Worm (Caenorhabditis elegans): ENCODE data around the gene sec-15.

sec-15 gene

ce11 chrX:8799925-8800324, 35.6 kb downstream of the sec-15 start:
- TF ChIP-seq lin-14 (GFP tag; optimal IDR thresholded peaks at IDR 0.05) (peak; percentile 51), ces-1 (GFP tag; optimal IDR thresholded peaks at IDR 0.05) (no peak), tbx-2 (tag; optimal IDR thresholded peaks at IDR 0.05) (peak; percentile 13), nhr-77 (tag; optimal IDR thresholded peaks at IDR 0.05) (no peak), fkh-8 (tag; optimal IDR thresholded peaks at IDR 0.05) (peak; percentile 62)

ce11 chrX:8797653-8798052, 37.9 kb downstream of the sec-15 start:
- TF ChIP-seq fkh-10 (GFP tag; optimal IDR thresholded peaks at IDR 0.05), result no peak
- no peak for TF ChIP-seq rnt-1 (tag; optimal IDR thresholded peaks at IDR 0.05)
- TF ChIP-seq nhr-20 (tag; optimal IDR thresholded peaks at IDR 0.05), result no peak
- TF ChIP-seq ztf-4 (tag; optimal IDR thresholded peaks at IDR 0.05), result no peak
- no peak for TF ChIP-seq sup-37 (GFP tag; optimal IDR thresholded peaks at IDR 0.05)
- no peak for TF ChIP-seq nhr-90 (tag; optimal IDR thresholded peaks at IDR 0.05; ENCODE audit: poor library complexity)
- TF ChIP-seq isw-1 (GFP tag; IDR thresholded peaks at IDR 0.05), result no peak
- no peak for TF ChIP-seq mef-2 (tag; optimal IDR thresholded peaks at IDR 0.05)
- no peak for TF ChIP-seq fos-1 (tag; optimal IDR thresholded peaks at IDR 0.05)
- no peak for TF ChIP-seq mdl-1 (tag; optimal IDR thresholded peaks at IDR 0.05)
- TF ChIP-seq egl-13 (tag; optimal IDR thresholded peaks at IDR 0.05), result no peak
- no peak for TF ChIP-seq mep-1 (tag; optimal IDR thresholded peaks at IDR 0.05)
- TF ChIP-seq grh-1 (GFP tag; IDR thresholded peaks at IDR 0.05), result no peak
- no peak for TF ChIP-seq unc-30 (tag; optimal IDR thresholded peaks at IDR 0.05)

- no peak for TF ChIP-seq irx-1 (tag; optimal IDR thresholded peaks at IDR 0.05)
- no peak for TF ChIP-seq aly-2 (tag; optimal IDR thresholded peaks at IDR 0.05)
- peak; percentile 57 for TF ChIP-seq nhr-47 (tag; optimal IDR thresholded peaks at IDR 0.05)
- TF ChIP-seq hlh-17 (GFP tag; optimal IDR thresholded peaks at IDR 0.05; ENCODE audit: borderline replicate concordance), result no peak
- peak in 1 of 2 experiments; percentile 3 for TF ChIP-seq lsy-2 (tag; optimal IDR thresholded peaks at IDR 0.05)
- peak in 1 of 2 experiments; percentile 55 for TF ChIP-seq lin-35 (GFP tag; optimal IDR thresholded peaks at IDR 0.05)
- TF ChIP-seq lin-14 (GFP tag; optimal IDR thresholded peaks at IDR 0.05), result peak; percentile 49
- TF ChIP-seq egl-27 (tag; optimal IDR thresholded peaks at IDR 0.05), result no peak
- no peak for TF ChIP-seq nhr-76 (tag; optimal IDR thresholded peaks at IDR 0.05)
- no peak for TF ChIP-seq efl-1 (optimal IDR thresholded peaks at IDR 0.05)
- peak in 1 of 2 experiments; percentile 80 for TF ChIP-seq efl-1 (GFP tag; optimal IDR thresholded peaks at IDR 0.05 in 1 of 2)
- TF ChIP-seq unc-86 (tag; optimal IDR thresholded peaks at IDR 0.05), result no peak
- TF ChIP-seq snu-23 (GFP tag; optimal IDR thresholded peaks at IDR 0.05), result peak; percentile 43
- peak; percentile 5 for TF ChIP-seq xbp-1 (tag; optimal IDR thresholded peaks at IDR 0.05)
- TF ChIP-seq skn-1 (tag; optimal IDR thresholded peaks at IDR 0.05), result peak; percentile 0
- no peak for TF ChIP-seq pqm-1 (tag; optimal IDR thresholded peaks at IDR 0.05)
- no peak for TF ChIP-seq lin-13 (GFP tag; optimal IDR thresholded peaks at IDR 0.05)
- no peak for TF ChIP-seq hpl-2 (GFP tag; optimal IDR thresholded peaks at IDR 0.05)
- TF ChIP-seq efl-3 (GFP tag; optimal IDR thresholded peaks at IDR 0.05), result no peak
- TF ChIP-seq nhr-11 (tag; optimal IDR thresholded peaks at IDR 0.05), result no peak
- TF ChIP-seq ets-5 (GFP tag; IDR thresholded peaks at IDR 0.05), result no peak
- peak; percentile 16; the same call in 1 of the 2 replicates for TF ChIP-seq grh-1 (GFP tag; IDR thresholded peaks at IDR 0.05)
- peak; percentile 38 for TF ChIP-seq nhr-19 (GFP tag; conservative IDR thresholded peaks at IDR 0.05)
- TF ChIP-seq nhr-20 (tag; optimal IDR thresholded peaks at IDR 0.05), result peak; percentile 49
- TF ChIP-seq nhr-77 (tag; optimal IDR thresholded peaks at IDR 0.05), result peak; percentile 16
- peak; percentile 5 for TF ChIP-seq mep-1 (tag; optimal IDR thresholded peaks at IDR 0.05)
- TF ChIP-seq lin-39 (tag; optimal IDR thresholded peaks at IDR 0.05), result no peak
- TF ChIP-seq zip-4 (GFP tag; optimal IDR thresholded peaks at IDR 0.05), result no peak
- no peak for TF ChIP-seq unc-130 (tag; optimal IDR thresholded peaks at IDR 0.05)
- peak in 2 of 3 experiments; percentile 34 to 54 for TF ChIP-seq ceh-82 (tag; optimal IDR thresholded peaks at IDR 0.05)
- TF ChIP-seq elt-3 (tag; optimal IDR thresholded peaks at IDR 0.05), result no peak
- no peak for TF ChIP-seq nhr-85 (tag)
- no peak for TF ChIP-seq alr-1 (tag; optimal IDR thresholded peaks at IDR 0.05; ENCODE audit: borderline replicate concordance)
- no peak for TF ChIP-seq fos-1 (tag; optimal IDR thresholded peaks at IDR 0.05)
- TF ChIP-seq blmp-1 (tag; optimal IDR thresholded peaks at IDR 0.05), result no peak
- no peak for TF ChIP-seq ztf-4 (tag; optimal IDR thresholded peaks at IDR 0.05)
- TF ChIP-seq vab-15 (tag; optimal IDR thresholded peaks at IDR 0.05), result no peak
- no peak for TF ChIP-seq isw-1 (GFP tag; IDR thresholded peaks at IDR 0.05)
Observed at ce11 chrX:8796699-8797282, 38.7 kb downstream of the sec-15 start, which contains the start of gene R04E5.7. Gene R04E5.7 (minus strand): TSS chrX:8797262.

All from whole organism, L1 larva.